Fruit fly (Drosophila melanogaster) whole organism, embryonic: Measurements from ENCODE around the gene Mec2.

Experiments used
- Abd-B ChIP-seq: fragments of 200-800 bp; sonication (Bioruptor generic); optimal IDR thresholded peaks from 2 replicates; lab custom pipeline; 2018; ENCODE audit warnings: missing biosample characterization, mild to moderate bottlenecking, missing genetic modification characterization, moderate library complexity
- Asciz ChIP-seq: fragments of 200-800 bp; sonication (Bioruptor generic); optimal IDR thresholded peaks from 2 replicates; lab custom pipeline; 2017; ENCODE audit warnings: missing biosample characterization, mild to moderate bottlenecking, missing genetic modification characterization, missing genetic modification reagents
- CG10366 ChIP-seq: fragments of 200-800 bp; sonication (Bioruptor generic); IDR thresholded peaks from 2 replicates; pipeline ENCODE4 v1.3.6; 2022; ENCODE audit warnings: missing biosample characterization, missing genetic modification characterization
- CG10543 ChIP-seq: fragments of 200-800 bp; sonication (Bioruptor generic); optimal IDR thresholded peaks from 3 replicates; lab custom pipeline; 2017; ENCODE audit warnings: missing biosample characterization, mild to moderate bottlenecking, missing genetic modification characterization, moderate library complexity
- CG11696 ChIP-seq: fragments of 200-800 bp; sonication (Bioruptor generic); IDR thresholded peaks from 2 replicates; pipeline ENCODE4 v1.3.6; 2022; ENCODE audit warnings: missing biosample characterization, missing genetic modification characterization
- CG12155 ChIP-seq: fragments of 200-800 bp; sonication (Bioruptor generic); optimal IDR thresholded peaks from 3 replicates; lab custom pipeline; 2016; ENCODE audit warnings: missing biosample characterization, missing genetic modification characterization
- CG12769 ChIP-seq: fragments of 200-800 bp; sonication (Bioruptor generic); optimal IDR thresholded peaks from 2 replicates; lab custom pipeline; 2019; ENCODE audit warnings: missing biosample characterization, mild to moderate bottlenecking, missing genetic modification characterization, moderate library complexity
- CG13287 ChIP-seq: fragments of 200-800 bp; sonication (Bioruptor generic); IDR thresholded peaks from 2 replicates; pipeline ENCODE4 v1.3.6; 2022; ENCODE audit warnings: missing biosample characterization, missing genetic modification characterization; ENCODE audit not compliant: partially characterized antibody
- CG13775 ChIP-seq: fragments of 200-800 bp; sonication (Bioruptor generic); optimal IDR thresholded peaks from 3 replicates; lab custom pipeline; 2017; ENCODE audit warnings: missing biosample characterization, mild to moderate bottlenecking, missing genetic modification characterization
- CG14014 ChIP-seq: fragments of 200-800 bp; sonication (Bioruptor generic); IDR thresholded peaks from 2 replicates; pipeline ENCODE4 v1.3.6; 2022; ENCODE audit warnings: missing biosample characterization, missing genetic modification characterization
- CG15269 ChIP-seq: fragments of 200-800 bp; sonication (Bioruptor generic); optimal IDR thresholded peaks from 2 replicates; lab custom pipeline; 2018; ENCODE audit warnings: missing biosample characterization, mild to moderate bottlenecking, missing genetic modification characterization, moderate library complexity
- CG1603 ChIP-seq: fragments of 200-800 bp; sonication (Bioruptor generic); optimal IDR thresholded peaks from 2 replicates; lab custom pipeline; 2019; ENCODE audit warnings: missing biosample characterization, mild to moderate bottlenecking, missing genetic modification characterization, moderate library complexity
- CG16813 ChIP-seq: fragments of 200-800 bp; sonication (Bioruptor generic); IDR thresholded peaks from 3 replicates; pipeline ENCODE4 v1.3.6; 2022; ENCODE audit warnings: missing biosample characterization, missing genetic modification characterization; ENCODE audit not compliant: partially characterized antibody
- CG17385 ChIP-seq: fragments of 200-800 bp; sonication (Bioruptor generic); optimal IDR thresholded peaks from 3 replicates; lab custom pipeline; 2018; ENCODE audit warnings: missing biosample characterization, mild to moderate bottlenecking, missing genetic modification characterization
- CG3065 ChIP-seq: fragments of 200-800 bp; sonication (Bioruptor generic); optimal IDR thresholded peaks from 2 replicates; lab custom pipeline; 2016; ENCODE audit warnings: missing biosample characterization, missing genetic modification characterization
- CG33557 ChIP-seq: fragments of 200-800 bp; sonication (Bioruptor generic); optimal IDR thresholded peaks from 2 replicates; lab custom pipeline; 2019; ENCODE audit warnings: missing biosample characterization, mild to moderate bottlenecking, missing genetic modification characterization, moderate library complexity
- CG3726 ChIP-seq: fragments of 200-800 bp; sonication (Bioruptor generic); IDR thresholded peaks from 3 replicates; pipeline ENCODE4, ENCODE4 v1.3.6; 2022; ENCODE audit warnings: missing biosample characterization, missing genetic modification characterization
- CG7786 ChIP-seq: fragments of 200-800 bp; sonication (Bioruptor generic); optimal IDR thresholded peaks from 2 replicates; lab custom pipeline; 2016; ENCODE audit warnings: missing biosample characterization, missing genetic modification characterization
- CG7839 ChIP-seq: fragments of 200-800 bp; sonication (Bioruptor generic); optimal IDR thresholded peaks from 3 replicates; lab custom pipeline; 2018; ENCODE audit warnings: missing biosample characterization, mild to moderate bottlenecking, missing genetic modification characterization, moderate library complexity
- CG8359 ChIP-seq: fragments of 200-800 bp; sonication (Bioruptor generic); optimal IDR thresholded peaks from 2 replicates; lab custom pipeline; 2017; ENCODE audit warnings: missing biosample characterization, mild to moderate bottlenecking, missing genetic modification characterization, borderline replicate concordance
- CG8478 ChIP-seq: fragments of >200 bp; optimal IDR thresholded peaks from 2 replicates; lab custom pipeline; 2018
- CG9932 ChIP-seq: fragments of 200-800 bp; sonication (Bioruptor generic); IDR thresholded peaks from 2 replicates; pipeline ENCODE4 v1.3.6; 2022; ENCODE audit warnings: missing biosample characterization, missing genetic modification characterization
- CTCF ChIP-seq: fragments of 200-800 bp; sonication (Bioruptor generic); optimal IDR thresholded peaks from 2 replicates; lab custom pipeline; 2017; ENCODE audit warnings: missing biosample characterization, mild to moderate bottlenecking, missing genetic modification characterization, moderate library complexity
- Dp ChIP-seq: fragments of 200-800 bp; sonication (Bioruptor generic); optimal IDR thresholded peaks from 2 replicates; lab custom pipeline; 2018; ENCODE audit warnings: missing biosample characterization, mild to moderate bottlenecking, missing genetic modification characterization, moderate library complexity
- Drgx ChIP-seq: fragments of 200-800 bp; sonication (Bioruptor generic); IDR thresholded peaks from 2 replicates; pipeline ENCODE4 v1.3.6; 2022; ENCODE audit warnings: missing biosample characterization, missing genetic modification characterization
- Ets65A ChIP-seq: fragments of 200-800 bp; sonication (Bioruptor generic); peaks from one replicate; lab custom pipeline; 2016; ENCODE audit warnings: missing biosample characterization, missing genetic modification characterization
- Hmx ChIP-seq: fragments of 200-800 bp; sonication (Bioruptor generic); optimal IDR thresholded peaks from 2 replicates; lab custom pipeline; 2016; ENCODE audit warnings: missing biosample characterization, missing genetic modification characterization
- NC2α ChIP-seq: fragments of 200-800 bp; sonication (Bioruptor generic); optimal IDR thresholded peaks from 2 replicates; lab custom pipeline; 2016; ENCODE audit warnings: missing biosample characterization, missing genetic modification characterization
- Nf-YC ChIP-seq: fragments of 200-800 bp; optimal IDR thresholded peaks from 3 replicates; lab custom pipeline; 2019; ENCODE audit warnings: missing biosample characterization, mild to moderate bottlenecking, missing genetic modification characterization, moderate library complexity
- Sox102F ChIP-seq: fragments of 200-800 bp; sonication (Bioruptor generic); optimal IDR thresholded peaks from 2 replicates; lab custom pipeline; 2018; ENCODE audit warnings: missing biosample characterization, mild to moderate bottlenecking, missing genetic modification characterization, moderate library complexity
- Sry-β ChIP-seq: fragments of 200-800 bp; sonication (Bioruptor generic); optimal IDR thresholded peaks from 2 replicates; lab custom pipeline; 2018; ENCODE audit warnings: missing biosample characterization, mild to moderate bottlenecking, missing genetic modification characterization, moderate library complexity
- Ssrp ChIP-seq: fragments of 200-800 bp; sonication (Bioruptor generic); optimal IDR thresholded peaks from 2 replicates; lab custom pipeline; 2018; ENCODE audit warnings: missing biosample characterization, mild to moderate bottlenecking, missing genetic modification characterization, moderate library complexity
- Taf1 ChIP-seq: fragments of 200-800 bp; sonication (Bioruptor generic); IDR thresholded peaks from 2 replicates; pipeline ENCODE4 v1.3.6; 2022; ENCODE audit warnings: missing biosample characterization, missing genetic modification characterization
- ac ChIP-seq: fragments of 200-800 bp; sonication (Bioruptor generic); optimal IDR thresholded peaks from 3 replicates; lab custom pipeline; 2017; ENCODE audit warnings: missing biosample characterization, mild to moderate bottlenecking, missing genetic modification characterization
- caup ChIP-seq: fragments of 200-800 bp; sonication (Bioruptor generic); optimal IDR thresholded peaks from 3 replicates; lab custom pipeline; 2017; ENCODE audit warnings: missing biosample characterization, mild to moderate bottlenecking, missing genetic modification characterization, moderate library complexity; ENCODE audit not compliant: severe bottlenecking
- cg ChIP-seq: fragments of 200-800 bp; sonication (Bioruptor generic); optimal IDR thresholded peaks from 3 replicates; lab custom pipeline; 2019; ENCODE audit warnings: missing biosample characterization, mild to moderate bottlenecking, missing genetic modification characterization, moderate library complexity
- croc ChIP-seq: fragments of 200-800 bp; sonication (Bioruptor generic); conservative IDR thresholded peaks from 3 replicates; pipeline ENCODE4 v1.3.6; 2022; ENCODE audit warnings: missing biosample characterization, missing genetic modification characterization
- dpn ChIP-seq, 2 experiments: fragments of 200-800 bp; sonication (Bioruptor generic); optimal IDR thresholded peaks; 3 replicates each; lab custom pipeline; 2016; ENCODE audit warnings: missing biosample characterization in 2 of 2, missing genetic modification characterization in 2 of 2
- fru ChIP-seq: fragments of >200 bp; optimal IDR thresholded peaks from 2 replicates; lab custom pipeline; 2017
- gro ChIP-seq: fragments of 200-800 bp; sonication (Bioruptor generic); optimal IDR thresholded peaks from 2 replicates; lab custom pipeline; 2016; ENCODE audit warnings: missing biosample characterization, missing genetic modification characterization
- gt ChIP-seq: fragments of 200-800 bp; sonication (Bioruptor generic); IDR thresholded peaks from 2 replicates; pipeline ENCODE4 v1.3.6; 2022; ENCODE audit warnings: missing biosample characterization, missing genetic modification characterization
- hth ChIP-seq: fragments of >200 bp; optimal IDR thresholded peaks from 2 replicates; lab custom pipeline; 2017; ENCODE audit warnings: inconsistent platforms
- kay ChIP-seq: fragments of 200-800 bp; sonication (Bioruptor generic); optimal IDR thresholded peaks from 2 replicates; lab custom pipeline; 2016; ENCODE audit warnings: missing biosample characterization, missing genetic modification characterization
- row ChIP-seq: fragments of 200-800 bp; sonication (Bioruptor generic); IDR thresholded peaks from 3 replicates; pipeline ENCODE4 v1.3.6; 2022; ENCODE audit warnings: missing biosample characterization, missing genetic modification characterization
- sens-2 ChIP-seq: fragments of 200-800 bp; sonication (Bioruptor generic); IDR thresholded peaks from 2 replicates; pipeline ENCODE4 v1.3.6; 2022; ENCODE audit warnings: missing biosample characterization, missing genetic modification characterization
- seq ChIP-seq: fragments of 200-800 bp; sonication (Bioruptor generic); IDR thresholded peaks from 2 replicates; pipeline ENCODE4 v1.3.6; 2022; ENCODE audit warnings: missing biosample characterization, missing genetic modification characterization
- slbo ChIP-seq: fragments of 200-800 bp; sonication (Bioruptor generic); IDR thresholded peaks from 2 replicates; pipeline ENCODE4 v1.3.6; 2022; ENCODE audit warnings: missing biosample characterization, missing genetic modification characterization
- sr ChIP-seq: fragments of 200-800 bp; sonication (Bioruptor generic); IDR thresholded peaks from 3 replicates; pipeline ENCODE4 v1.3.6; 2022; ENCODE audit warnings: missing biosample characterization, missing genetic modification characterization
- tll ChIP-seq, 2 experiments: fragments of 200-800 bp in 1 of 2; fragments of >200 bp in 1 of 2; sonication (Bioruptor generic) in 1 of 2; optimal IDR thresholded peaks; 2 replicates each; lab custom pipeline; 2017 to 2019; ENCODE audit warnings: missing biosample characterization in 2 of 2, missing genetic modification characterization in 2 of 2, mild to moderate bottlenecking in 1 of 2, moderate library complexity in 1 of 2

The Mec2 gene

dm6 chrX:19160635-19161407 lies 27.0 kb upstream of the Mec2 start (continued):
- TF ChIP-seq CG15269 (tag; lab: Kevin White, UChicago) (no peak), gro (GFP tag; lab: Kevin White, UChicago) (no peak), cg (GFP tag; lab: Kevin White, UChicago) (peak; percentile 18), slbo (GFP tag; lab: Robert Waterston, UW) (no peak), CG12155 (no peak), CG3726 (GFP tag; lab: Robert Waterston, UW) (no peak), CG10366 (GFP tag; lab: Robert Waterston, UW) (no peak), gt (no peak), kay (GFP tag; lab: Kevin White, UChicago) (no peak), CG16813 (no peak), CG12769 (tag; lab: Kevin White, UChicago) (no peak), croc (GFP tag; lab: Robert Waterston, UW) (no peak), sr (no peak)
- TF ChIP-seq, all 482 proteins: peak for 12

- no peak for TF ChIP-seq caup (GFP tag; lab: Kevin White, UChicago)
- no peak for TF ChIP-seq NC2α
- no peak for TF ChIP-seq ac
- peak; percentile 50 for TF ChIP-seq CG1603 (tag; lab: Kevin White, UChicago)
- no peak for TF ChIP-seq CG7786 (GFP tag; lab: Kevin White, UChicago)
- TF ChIP-seq dpn (GFP tag; optimal IDR thresholded peaks at IDR 0.05; lab: Kevin White, UChicago): peak in 1 of 2 experiments; percentile 0
- peak; percentile 44 for TF ChIP-seq CG7839 (tag; lab: Kevin White, UChicago)
- no peak for TF ChIP-seq Sry-β
- no peak for TF ChIP-seq Dp (GFP tag; lab: Kevin White, UChicago)
- peak; percentile 12 for TF ChIP-seq Ssrp
- peak; percentile 30; the same call in 1 of the 3 replicates for TF ChIP-seq row (GFP tag; lab: Robert Waterston, UW)
- TF ChIP-seq CG3065 (GFP tag; lab: Kevin White, UChicago): no peak
- no peak for TF ChIP-seq CG13287 (GFP tag; lab: Robert Waterston, UW)
- TF ChIP-seq Taf1 (GFP tag; lab: Robert Waterston, UW): no peak
- TF ChIP-seq CG11696 (GFP tag; lab: Robert Waterston, UW): no peak
- no peak for TF ChIP-seq sens-2 (GFP tag; lab: Robert Waterston, UW)
- TF ChIP-seq Asciz: peak; percentile 3
- TF ChIP-seq CG33557 (GFP tag; lab: Kevin White, UChicago): no peak
- TF ChIP-seq tll (GFP tag; optimal IDR thresholded peaks at IDR 0.05; lab: Kevin White, UChicago): no peak
- no peak for TF ChIP-seq CG13775
- peak; percentile 99 for TF ChIP-seq CG8359
- TF ChIP-seq seq (GFP tag; lab: Robert Waterston, UW): no peak
- TF ChIP-seq CTCF (GFP tag; lab: Kevin White, UChicago): no peak
- TF ChIP-seq CG10543: no peak
- TF ChIP-seq CG17385: peak; percentile 28
- no peak for TF ChIP-seq hth (lab: Kevin White, UChicago)
- no peak for TF ChIP-seq CG9932 (GFP tag; lab: Robert Waterston, UW)
- TF ChIP-seq Hmx (GFP tag; lab: Kevin White, UChicago): no peak
- TF ChIP-seq fru: no peak
- TF ChIP-seq Drgx (GFP tag; lab: Robert Waterston, UW): peak; percentile 54
- TF ChIP-seq CG14014 (GFP tag; lab: Robert Waterston, UW): no peak
- TF ChIP-seq Nf-YC (tag; lab: Kevin White, UChicago): no peak
- peak; percentile 57 for TF ChIP-seq Sox102F
- peak; percentile 87 for TF ChIP-seq Ets65A (GFP tag; lab: Kevin White, UChicago)
- TF ChIP-seq CG8478: no peak
- peak; percentile 25 for TF ChIP-seq Abd-B (GFP tag; lab: Kevin White, UChicago)
These were observed 25.5 kb upstream of the Mec2 start for dm6 chrX:19162249-19162914.
